Fruit fly (Drosophila melanogaster): ENCODE data around the gene CG8188.

- no peak for TF ChIP-seq Ets98B (GFP tag; IDR thresholded peaks at IDR 0.05)
- TF ChIP-seq Pif1B (GFP tag; optimal IDR thresholded peaks at IDR 0.05): no peak
- TF ChIP-seq CG12605 (GFP tag; IDR thresholded peaks at IDR 0.05): no peak
- TF ChIP-seq Snoo (tag; optimal IDR thresholded peaks at IDR 0.05): no peak
- no peak for TF ChIP-seq D1 (tag; optimal IDR thresholded peaks at IDR 0.05)
- TF ChIP-seq rn (GFP tag; IDR thresholded peaks at IDR 0.05): no peak
- TF ChIP-seq EcR (GFP tag; optimal IDR thresholded peaks at IDR 0.05): peak; percentile 4
- TF ChIP-seq CG15710 (tag; optimal IDR thresholded peaks at IDR 0.05): no peak
- no peak for TF ChIP-seq fd96Ca (GFP tag; IDR thresholded peaks at IDR 0.05)
- TF ChIP-seq Pif1A (GFP tag; optimal IDR thresholded peaks at IDR 0.05): no peak
These were observed 4.9 kb upstream of the CG8188 start for dm6 chrX:17707691-17708090.
